Fruit fly (Drosophila melanogaster) whole organism, embryonic: Measurements from ENCODE around the gene Der-2.

Experiments used
- Abd-B ChIP-seq: fragments of 200-800 bp; sonication (Bioruptor generic); optimal IDR thresholded peaks from 2 replicates; lab custom pipeline; 2018; ENCODE audit warnings: missing biosample characterization, mild to moderate bottlenecking, missing genetic modification characterization, moderate library complexity
- Aef1 ChIP-seq: fragments of 200-800 bp; sonication (Bioruptor generic); IDR thresholded peaks from 3 replicates; pipeline ENCODE4 v1.3.6; 2022; ENCODE audit warnings: missing biosample characterization, missing genetic modification characterization
- BEAF-32 ChIP-seq: fragments of 200-800 bp; sonication (Bioruptor generic); optimal IDR thresholded peaks from 3 replicates; lab custom pipeline; 2017; ENCODE audit warnings: missing biosample characterization, missing genetic modification characterization, mild to moderate bottlenecking, moderate library complexity, missing genetic modification reagents
- CG1024 ChIP-seq: fragments of 200-800 bp; sonication (Bioruptor generic); IDR thresholded peaks from 2 replicates; pipeline ENCODE4 v1.3.6; 2022; ENCODE audit warnings: missing biosample characterization, missing genetic modification characterization
- CG10654 ChIP-seq: fragments of 200-800 bp; sonication (Bioruptor generic); optimal IDR thresholded peaks from 2 replicates; lab custom pipeline; 2016; ENCODE audit warnings: missing biosample characterization, missing genetic modification characterization
- CG11085 ChIP-seq: fragments of 200-800 bp; sonication (Bioruptor generic); IDR thresholded peaks from 2 replicates; pipeline ENCODE4 v1.3.6; 2022; ENCODE audit warnings: missing biosample characterization, missing genetic modification characterization
- CG12391 ChIP-seq: fragments of 200-800 bp; sonication (Bioruptor generic); optimal IDR thresholded peaks from 3 replicates; lab custom pipeline; 2018; ENCODE audit warnings: missing biosample characterization, mild to moderate bottlenecking, missing genetic modification characterization, moderate library complexity
- CG14050 ChIP-seq: fragments of 200-800 bp; sonication (Bioruptor generic); IDR thresholded peaks from 3 replicates; pipeline ENCODE4 v1.3.6; 2022; ENCODE audit warnings: missing biosample characterization, missing genetic modification characterization
- CG14667 ChIP-seq: fragments of 200-800 bp; sonication (Bioruptor generic); IDR thresholded peaks from 2 replicates; pipeline ENCODE4 v1.3.6; 2022; ENCODE audit warnings: missing biosample characterization, missing genetic modification characterization
- CG15269 ChIP-seq: fragments of 200-800 bp; sonication (Bioruptor generic); optimal IDR thresholded peaks from 2 replicates; lab custom pipeline; 2018; ENCODE audit warnings: missing biosample characterization, mild to moderate bottlenecking, missing genetic modification characterization, moderate library complexity
- CG1647 ChIP-seq: fragments of 200-800 bp; sonication (Bioruptor generic); optimal IDR thresholded peaks from 3 replicates; lab custom pipeline; 2016; ENCODE audit warnings: missing biosample characterization, missing genetic modification characterization
- CG17361 ChIP-seq: fragments of 200-800 bp; sonication (Bioruptor generic); IDR thresholded peaks from 3 replicates; pipeline ENCODE4 v1.3.6; 2022; ENCODE audit warnings: missing biosample characterization, missing genetic modification characterization
- CG17568 ChIP-seq: fragments of 200-800 bp; sonication (Bioruptor generic); optimal IDR thresholded peaks from 2 replicates; lab custom pipeline; 2018; ENCODE audit warnings: missing biosample characterization, mild to moderate bottlenecking, missing genetic modification characterization, moderate library complexity
- CG18599 ChIP-seq: fragments of 200-800 bp; sonication (Bioruptor generic); optimal IDR thresholded peaks from 3 replicates; lab custom pipeline; 2017; ENCODE audit warnings: missing biosample characterization, missing genetic modification characterization, mild to moderate bottlenecking, moderate library complexity, missing genetic modification reagents
- CG31224 ChIP-seq: fragments of 200-800 bp; sonication (Bioruptor generic); IDR thresholded peaks from 2 replicates; pipeline ENCODE4 v1.3.6; 2022; ENCODE audit warnings: missing biosample characterization, missing genetic modification characterization
- CG31441 ChIP-seq: fragments of 200-800 bp; sonication (Bioruptor generic); IDR thresholded peaks from 2 replicates; pipeline ENCODE4 v1.3.6; 2022; ENCODE audit warnings: missing biosample characterization, missing genetic modification characterization
- CG32767 ChIP-seq: fragments of 200-800 bp; sonication (Bioruptor generic); IDR thresholded peaks from 2 replicates; pipeline ENCODE4 v1.3.6; 2022; ENCODE audit warnings: missing biosample characterization, missing genetic modification characterization
- CG32772 ChIP-seq: fragments of 200-800 bp; sonication (Bioruptor generic); IDR thresholded peaks from 2 replicates; pipeline ENCODE4 v1.3.6; 2022; ENCODE audit warnings: missing biosample characterization, missing genetic modification characterization
- CG34224 ChIP-seq: fragments of 200-800 bp; sonication (Bioruptor generic); IDR thresholded peaks from 3 replicates; pipeline ENCODE4 v1.3.6; 2022; ENCODE audit warnings: missing biosample characterization, missing genetic modification characterization; ENCODE audit not compliant: partially characterized antibody
- CG3726 ChIP-seq: fragments of 200-800 bp; sonication (Bioruptor generic); IDR thresholded peaks from 3 replicates; pipeline ENCODE4, ENCODE4 v1.3.6; 2022; ENCODE audit warnings: missing biosample characterization, missing genetic modification characterization
- CG5180 ChIP-seq: fragments of 200-800 bp; sonication (Bioruptor generic); optimal IDR thresholded peaks from 3 replicates; lab custom pipeline; 2017; ENCODE audit warnings: missing biosample characterization, missing genetic modification characterization, mild to moderate bottlenecking, moderate library complexity, missing genetic modification reagents
- CG6175 ChIP-seq: fragments of 200-800 bp; sonication (Bioruptor generic); IDR thresholded peaks from 3 replicates; pipeline ENCODE4 v1.3.6; 2022; ENCODE audit warnings: missing biosample characterization, missing genetic modification characterization
- CG7271 ChIP-seq: fragments of 200-800 bp; sonication (Bioruptor generic); optimal IDR thresholded peaks from 2 replicates; lab custom pipeline; 2018; ENCODE audit warnings: missing biosample characterization, mild to moderate bottlenecking, missing genetic modification characterization, moderate library complexity
- CG8478 ChIP-seq: fragments of >200 bp; optimal IDR thresholded peaks from 2 replicates; lab custom pipeline; 2018
- CG9797 ChIP-seq: fragments of 200-800 bp; sonication (Bioruptor generic); optimal IDR thresholded peaks from 3 replicates; lab custom pipeline; 2018; ENCODE audit warnings: missing biosample characterization, mild to moderate bottlenecking, missing genetic modification characterization
- Elba2 ChIP-seq: fragments of 200-800 bp; sonication (Bioruptor generic); optimal IDR thresholded peaks from 3 replicates; lab custom pipeline; 2016; ENCODE audit warnings: missing biosample characterization, missing genetic modification characterization
- Lpt ChIP-seq: fragments of >200 bp; optimal IDR thresholded peaks from 2 replicates; lab custom pipeline; 2018; ENCODE audit warnings: missing biosample characterization, missing genetic modification characterization
- MBD-R2 ChIP-seq: fragments of 200-800 bp; sonication (Bioruptor generic); IDR thresholded peaks from 2 replicates; pipeline ENCODE4 v1.3.6; 2022; ENCODE audit warnings: missing biosample characterization, missing genetic modification characterization
- Scr ChIP-seq: fragments of 200-800 bp; sonication (Bioruptor generic); IDR thresholded peaks from 2 replicates; pipeline ENCODE4 v1.3.6; 2022; ENCODE audit warnings: missing biosample characterization, missing genetic modification characterization; ENCODE audit not compliant: partially characterized antibody
- Spps ChIP-seq: fragments of 200-800 bp; sonication (Bioruptor generic); optimal IDR thresholded peaks from 2 replicates; lab custom pipeline; 2018; ENCODE audit warnings: missing biosample characterization, mild to moderate bottlenecking, missing genetic modification characterization
- Xrp1 ChIP-seq: fragments of 200-800 bp; sonication (Bioruptor generic); IDR thresholded peaks from 2 replicates; pipeline ENCODE4 v1.3.6; 2022; ENCODE audit warnings: missing biosample characterization, missing genetic modification characterization
- ac ChIP-seq: fragments of 200-800 bp; sonication (Bioruptor generic); optimal IDR thresholded peaks from 3 replicates; lab custom pipeline; 2017; ENCODE audit warnings: missing biosample characterization, mild to moderate bottlenecking, missing genetic modification characterization
- ash1 ChIP-seq: fragments of 200-800 bp; sonication (Bioruptor generic); optimal IDR thresholded peaks from 2 replicates; lab custom pipeline; 2018; ENCODE audit warnings: missing biosample characterization, mild to moderate bottlenecking, missing genetic modification characterization
- corto ChIP-seq: fragments of 200-800 bp; sonication (Bioruptor generic); optimal IDR thresholded peaks from 2 replicates; lab custom pipeline; 2016; ENCODE audit warnings: missing biosample characterization, mild to moderate bottlenecking, missing genetic modification characterization, moderate library complexity
- dm ChIP-seq: fragments of 200-800 bp; sonication (Bioruptor generic); optimal IDR thresholded peaks from 3 replicates; lab custom pipeline; 2016; ENCODE audit warnings: missing biosample characterization, missing genetic modification characterization
- dpn ChIP-seq, 2 experiments: fragments of 200-800 bp; sonication (Bioruptor generic); optimal IDR thresholded peaks; 3 replicates each; lab custom pipeline; 2016; ENCODE audit warnings: missing biosample characterization in 2 of 2, missing genetic modification characterization in 2 of 2
- esg ChIP-seq: fragments of 200-800 bp; sonication (Bioruptor generic); conservative IDR thresholded peaks from 2 replicates; pipeline ENCODE4 v1.3.6; 2022; ENCODE audit warnings: missing biosample characterization, missing genetic modification characterization
- eve ChIP-seq, 2 experiments: fragments of >200 bp; optimal IDR thresholded peaks; 2 replicates each; lab custom pipeline; 2017; ENCODE audit warnings: missing biosample characterization in 2 of 2, missing genetic modification characterization in 2 of 2
- fd3F ChIP-seq: fragments of 200-800 bp; sonication (Bioruptor generic); optimal IDR thresholded peaks from 2 replicates; lab custom pipeline; 2018; ENCODE audit warnings: missing biosample characterization, mild to moderate bottlenecking, missing genetic modification characterization, moderate library complexity
- fu2 ChIP-seq: fragments of 200-800 bp; sonication (Bioruptor generic); optimal IDR thresholded peaks from 2 replicates; lab custom pipeline; 2016; ENCODE audit warnings: missing biosample characterization, missing genetic modification characterization
- gce ChIP-seq: fragments of 200-800 bp; sonication (Bioruptor generic); IDR thresholded peaks from 3 replicates; pipeline ENCODE4 v1.3.6; 2022; ENCODE audit warnings: missing biosample characterization, missing genetic modification characterization
- gfzf ChIP-seq: fragments of 200-800 bp; sonication (Bioruptor generic); optimal IDR thresholded peaks from 2 replicates; lab custom pipeline; 2016; ENCODE audit warnings: missing biosample characterization, mild to moderate bottlenecking, missing genetic modification characterization, moderate library complexity
- inv ChIP-seq: fragments of 200-800 bp; sonication (Bioruptor generic); IDR thresholded peaks from 2 replicates; pipeline ENCODE4 v1.3.6; 2022; ENCODE audit warnings: missing biosample characterization, missing genetic modification characterization; ENCODE audit not compliant: partially characterized antibody
- onecut ChIP-seq: fragments of 200-800 bp; sonication (Bioruptor generic); IDR thresholded peaks from 2 replicates; pipeline ENCODE4 v1.3.6; 2022; ENCODE audit warnings: missing biosample characterization, missing genetic modification characterization
- sisA ChIP-seq: fragments of 200-800 bp; sonication (Bioruptor generic); IDR thresholded peaks from 2 replicates; pipeline ENCODE4 v1.3.6; 2022; ENCODE audit warnings: missing biosample characterization, missing genetic modification characterization
- stc ChIP-seq: fragments of 200-800 bp; sonication (Bioruptor generic); IDR thresholded peaks from 2 replicates; pipeline ENCODE4 v1.3.6; 2022; ENCODE audit warnings: missing biosample characterization, missing genetic modification characterization
- toy ChIP-seq: fragments of 200-800 bp; sonication (Bioruptor generic); IDR thresholded peaks from 2 replicates; pipeline ENCODE4 v1.3.6; 2022; ENCODE audit warnings: missing biosample characterization, missing genetic modification characterization
- tx ChIP-seq: fragments of 200-800 bp; sonication (Bioruptor generic); optimal IDR thresholded peaks from 2 replicates; lab custom pipeline; 2016; ENCODE audit warnings: missing biosample characterization, missing genetic modification characterization
- usp ChIP-seq: fragments of >200 bp; optimal IDR thresholded peaks from 2 replicates; lab custom pipeline; 2017; ENCODE audit warnings: missing biosample characterization, missing genetic modification characterization
- wor ChIP-seq: fragments of 200-800 bp; sonication (Bioruptor generic); IDR thresholded peaks from 2 replicates; pipeline ENCODE4 v1.3.6; 2022; ENCODE audit warnings: missing biosample characterization, missing genetic modification characterization

Gene Der-2

DNA sequence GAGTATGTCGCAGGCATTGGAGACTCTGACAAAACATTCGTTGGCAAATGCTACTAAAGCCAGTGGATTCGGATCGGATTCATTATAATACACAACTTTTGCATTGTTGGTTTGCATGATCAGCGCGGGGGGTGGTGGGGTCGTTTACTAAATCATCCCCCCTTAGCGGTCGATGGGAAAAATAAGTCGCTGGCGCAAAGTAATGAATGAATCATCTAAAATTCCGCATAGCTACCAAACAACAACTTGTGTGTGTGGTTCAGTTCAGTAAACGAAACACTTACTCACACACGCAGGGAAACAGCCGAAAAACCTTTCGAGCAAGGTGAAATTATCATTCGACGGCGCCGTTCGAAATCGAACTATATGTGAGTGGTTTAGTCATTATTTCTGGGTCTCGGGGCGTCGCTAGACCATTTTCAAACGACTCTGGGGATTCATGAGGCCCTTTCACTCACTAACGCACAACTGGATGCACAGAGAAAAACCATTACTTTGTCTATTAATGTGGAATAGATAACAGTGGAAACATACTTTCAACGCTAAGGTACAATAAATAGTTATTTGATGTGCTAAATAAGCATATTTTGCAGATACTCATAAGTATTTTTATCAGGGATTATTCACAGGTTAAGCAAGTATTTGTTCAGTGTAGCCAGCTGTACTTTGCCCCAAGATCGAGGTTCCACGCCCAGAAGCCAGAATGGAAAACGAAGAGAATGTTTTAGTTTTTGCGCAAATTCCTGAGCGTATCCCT lies 35.5 kb downstream of the Der-2 start (continued):
- TF ChIP-seq MBD-R2 (GFP tag; lab: Robert Waterston, UW) (peak; percentile 35; the same call in 1 of the 2 replicates), ac (GFP tag; lab: Kevin White, UChicago) (no peak), CG11085 (GFP tag; lab: Robert Waterston, UW) (peak; percentile 65), CG8478 (no peak), sisA (GFP tag; lab: Robert Waterston, UW) (peak; percentile 85), toy (peak; percentile 65), fd3F (GFP tag; lab: Kevin White, UChicago) (peak; percentile 50), CG17568 (GFP tag; lab: Kevin White, UChicago) (peak; percentile 49), CG32772 (GFP tag; lab: Robert Waterston, UW) (peak; percentile 91), wor (GFP tag; lab: Robert Waterston, UW) (peak; percentile 80), eve (GFP tag; optimal IDR thresholded peaks at IDR 0.05; lab: Kevin White, UChicago) (peak in 1 of 2 experiments; percentile 94), CG3726 (peak; percentile 77; the same call in 2 of the 3 replicates), CG17361 (GFP tag; lab: Robert Waterston, UW) (0 out of 3 replicates have a peak, but pooled peaks have one; percentile 86), CG31224 (GFP tag; lab: Robert Waterston, UW) (peak; percentile 68), dpn (GFP tag; optimal IDR thresholded peaks at IDR 0.05; lab: Kevin White, UChicago) (peak in 1 of 2 experiments; percentile 71), fu2 (GFP tag; lab: Kevin White, UChicago) (peak; percentile 20), CG14050 (GFP tag; lab: Robert Waterston, UW) (0 out of 3 replicates have a peak, but pooled peaks have one; percentile 12), CG5180 (no peak), Lpt (GFP tag; lab: Kevin White, UChicago) (no peak), CG32767 (GFP tag; lab: Robert Waterston, UW) (peak; percentile 68), CG12391 (tag; lab: Kevin White, UChicago) (peak; percentile 64), gce (GFP tag; lab: Robert Waterston, UW) (peak; percentile 82), inv (GFP tag; lab: Robert Waterston, UW) (no peak), CG14667 (GFP tag; lab: Robert Waterston, UW) (peak; percentile 80), stc (GFP tag; lab: Robert Waterston, UW) (peak; percentile 63), onecut (GFP tag; lab: Robert Waterston, UW) (peak; percentile 19), CG7271 (no peak), BEAF-32 (no peak), ash1 (GFP tag; lab: Kevin White, UChicago) (no peak), CG9797 (GFP tag; lab: Kevin White, UChicago) (no peak), CG34224 (GFP tag; lab: Robert Waterston, UW) (no peak), corto (GFP tag; lab: Kevin White, UChicago) (no peak), tx (GFP tag; lab: Kevin White, UChicago) (peak; percentile 56), CG15269 (tag; lab: Kevin White, UChicago) (peak; percentile 56), CG1024 (GFP tag; lab: Robert Waterston, UW) (peak; percentile 78), gfzf (GFP tag; lab: Kevin White, UChicago) (no peak), usp (GFP tag; lab: Kevin White, UChicago) (no peak), Spps (peak; percentile 68), Scr (no peak), CG10654 (peak; percentile 60), esg (peak; percentile 80), CG6175 (0 out of 3 replicates have a peak, but pooled peaks have one; percentile 16), dm (GFP tag; lab: Kevin White, UChicago) (peak; percentile 58), CG31441 (GFP tag; lab: Robert Waterston, UW) (peak; percentile 82), Elba2 (GFP tag; lab: Kevin White, UChicago) (no peak), Abd-B (GFP tag; lab: Kevin White, UChicago) (peak; percentile 42), Xrp1 (peak; percentile 91), Aef1 (GFP tag; lab: Robert Waterston, UW) (peak; percentile 72), CG1647 (GFP tag; lab: Kevin White, UChicago) (peak; percentile 32), CG18599 (peak; percentile 48)
